Fruit fly (Drosophila melanogaster) whole organism, embryonic: Measurements from ENCODE around the gene CG4709.

ENCODE experiments used
- Asciz ChIP-seq: fragments of 200-800 bp; sonication (Bioruptor generic); optimal IDR thresholded peaks from 2 replicates; lab custom pipeline; 2017; ENCODE audit warnings: missing biosample characterization, mild to moderate bottlenecking, missing genetic modification characterization, missing genetic modification reagents
- CG10979 ChIP-seq: fragments of 200-800 bp; sonication (Bioruptor generic); optimal IDR thresholded peaks from 2 replicates; lab custom pipeline; 2018; ENCODE audit warnings: missing biosample characterization, mild to moderate bottlenecking, missing genetic modification characterization, moderate library complexity
- CG1233 ChIP-seq: fragments of 200-800 bp; sonication (Bioruptor generic); optimal IDR thresholded peaks from 4 replicates; lab custom pipeline; 2018; ENCODE audit warnings: missing biosample characterization, mild to moderate bottlenecking, missing genetic modification characterization
- CG12744 ChIP-seq: fragments of 200-800 bp; sonication (Bioruptor generic); optimal IDR thresholded peaks from 2 replicates; lab custom pipeline; 2016; ENCODE audit warnings: missing biosample characterization, missing genetic modification characterization
- CG13424 ChIP-seq: fragments of 200-800 bp; sonication (Bioruptor generic); optimal IDR thresholded peaks from 2 replicates; lab custom pipeline; 2019; ENCODE audit warnings: missing biosample characterization, mild to moderate bottlenecking, missing genetic modification characterization, moderate library complexity
- CG17612 ChIP-seq: fragments of 200-800 bp; sonication (Bioruptor generic); IDR thresholded peaks from 2 replicates; pipeline ENCODE4 v1.3.6; 2022; ENCODE audit warnings: missing biosample characterization, missing genetic modification characterization
- CG2712 ChIP-seq: fragments of 200-800 bp; optimal IDR thresholded peaks from 3 replicates; lab custom pipeline; 2019; ENCODE audit warnings: missing biosample characterization, mild to moderate bottlenecking, missing genetic modification characterization, moderate library complexity
- CG30020 ChIP-seq: fragments of 200-800 bp; optimal IDR thresholded peaks from 2 replicates; lab custom pipeline; 2019; ENCODE audit warnings: missing biosample characterization, mild to moderate bottlenecking, missing genetic modification characterization, moderate library complexity
- CG31365 ChIP-seq: fragments of 200-800 bp; sonication (Bioruptor generic); optimal IDR thresholded peaks from 2 replicates; lab custom pipeline; 2018; ENCODE audit warnings: missing biosample characterization, mild to moderate bottlenecking, missing genetic modification characterization
- CG3281 ChIP-seq: fragments of 200-800 bp; sonication (Bioruptor generic); optimal IDR thresholded peaks from 3 replicates; lab custom pipeline; 2017; ENCODE audit warnings: missing biosample characterization, mild to moderate bottlenecking, missing genetic modification characterization
- CG6854 ChIP-seq: fragments of 200-800 bp; sonication (Bioruptor generic); optimal IDR thresholded peaks from 3 replicates; lab custom pipeline; 2017; ENCODE audit warnings: missing biosample characterization, mild to moderate bottlenecking, missing genetic modification characterization
- CG8388 ChIP-seq: fragments of 200-800 bp; sonication (Bioruptor generic); optimal IDR thresholded peaks from 2 replicates; lab custom pipeline; 2019; ENCODE audit warnings: missing biosample characterization, mild to moderate bottlenecking, missing genetic modification characterization, moderate library complexity
- CG8765 ChIP-seq: fragments of 200-800 bp; sonication (Bioruptor generic); IDR thresholded peaks from 2 replicates; pipeline ENCODE4 v1.3.6; 2022; ENCODE audit warnings: missing biosample characterization, missing genetic modification characterization
- HmgD ChIP-seq: fragments of 200-800 bp; sonication (Bioruptor generic); optimal IDR thresholded peaks from 3 replicates; lab custom pipeline; 2016; ENCODE audit warnings: missing biosample characterization, missing genetic modification characterization
- Nf-YA ChIP-seq: fragments of 200-800 bp; sonication (Bioruptor generic); IDR thresholded peaks from 2 replicates; pipeline ENCODE4 v1.3.6; 2022; ENCODE audit warnings: missing biosample characterization, missing genetic modification characterization
- Ptx1 ChIP-seq: fragments of 200-800 bp; sonication (Bioruptor generic); IDR thresholded peaks from 2 replicates; pipeline ENCODE4 v1.3.6; 2022; ENCODE audit warnings: missing biosample characterization, missing genetic modification characterization
- Rx ChIP-seq: fragments of 200-800 bp; sonication (Bioruptor generic); IDR thresholded peaks from 2 replicates; pipeline ENCODE4 v1.3.6; 2022; ENCODE audit warnings: missing biosample characterization, missing genetic modification characterization
- Scr ChIP-seq: fragments of 200-800 bp; sonication (Bioruptor generic); IDR thresholded peaks from 2 replicates; pipeline ENCODE4 v1.3.6; 2022; ENCODE audit warnings: missing biosample characterization, missing genetic modification characterization; ENCODE audit not compliant: partially characterized antibody
- YL-1 ChIP-seq: fragments of 200-800 bp; sonication (Bioruptor generic); optimal IDR thresholded peaks from 3 replicates; lab custom pipeline; 2017; ENCODE audit warnings: missing biosample characterization, mild to moderate bottlenecking, missing genetic modification characterization
- amos ChIP-seq: fragments of 200-800 bp; sonication (Bioruptor generic); IDR thresholded peaks from 2 replicates; pipeline ENCODE4 v1.3.6; 2022; ENCODE audit warnings: missing biosample characterization, missing genetic modification characterization; ENCODE audit not compliant: partially characterized antibody
- dmrt11E ChIP-seq: fragments of 200-800 bp; sonication (Bioruptor generic); optimal IDR thresholded peaks from 3 replicates; lab custom pipeline; 2018; ENCODE audit warnings: missing biosample characterization, mild to moderate bottlenecking, missing genetic modification characterization, moderate library complexity
- grn ChIP-seq: fragments of 200-800 bp; sonication (Bioruptor generic); optimal IDR thresholded peaks from 3 replicates; lab custom pipeline; 2017; ENCODE audit warnings: missing biosample characterization, missing genetic modification characterization
- gsb ChIP-seq: fragments of 200-800 bp; sonication (Bioruptor generic); IDR thresholded peaks from 2 replicates; pipeline ENCODE4 v1.3.6; 2022; ENCODE audit warnings: missing biosample characterization, missing genetic modification characterization
- lov ChIP-seq, 2 experiments: fragments of 200-800 bp in 1 of 2; fragments of >200 bp in 1 of 2; sonication (Bioruptor generic) in 1 of 2; IDR thresholded peaks in 1 of 2; optimal IDR thresholded peaks in 1 of 2; 2 replicates in 1 of 2; 3 replicates in 1 of 2; pipeline versions ENCODE4 v1.3.6 to Lab custom; 2017 to 2022; ENCODE audit warnings: missing biosample characterization in 1 of 2, missing genetic modification characterization in 1 of 2
- mld ChIP-seq: fragments of 200-800 bp; sonication (Bioruptor generic); IDR thresholded peaks from 3 replicates; pipeline ENCODE4 v1.3.6; 2022; ENCODE audit warnings: missing biosample characterization, missing genetic modification characterization; ENCODE audit not compliant: partially characterized antibody
- nom ChIP-seq: fragments of 200-800 bp; sonication (Bioruptor generic); optimal IDR thresholded peaks from 2 replicates; lab custom pipeline; 2017; ENCODE audit warnings: missing biosample characterization, missing genetic modification characterization, mild to moderate bottlenecking, moderate library complexity, missing genetic modification reagents
- org-1 ChIP-seq: fragments of 200-800 bp; sonication (Bioruptor generic); optimal IDR thresholded peaks from 2 replicates; lab custom pipeline; 2017; ENCODE audit warnings: missing biosample characterization, missing genetic modification characterization
- pros ChIP-seq: fragments of 200-800 bp; sonication (Bioruptor generic); optimal IDR thresholded peaks from 3 replicates; lab custom pipeline; 2019; ENCODE audit warnings: missing biosample characterization, mild to moderate bottlenecking, missing genetic modification characterization, moderate library complexity
- schlank ChIP-seq: fragments of 200-800 bp; sonication (Bioruptor generic); optimal IDR thresholded peaks from 2 replicates; lab custom pipeline; 2018; ENCODE audit warnings: missing biosample characterization, mild to moderate bottlenecking, missing genetic modification characterization
- sens ChIP-seq: fragments of 200-800 bp; sonication (Bioruptor generic); peaks from one replicate; lab custom pipeline; 2016; ENCODE audit warnings: missing biosample characterization, missing genetic modification characterization
- sqz ChIP-seq: fragments of 200-800 bp; sonication (Bioruptor generic); optimal IDR thresholded peaks from 3 replicates; lab custom pipeline; 2018; ENCODE audit warnings: missing biosample characterization, mild to moderate bottlenecking, missing genetic modification characterization
- trem ChIP-seq: fragments of 200-800 bp; optimal IDR thresholded peaks from 3 replicates; lab custom pipeline; 2019; ENCODE audit warnings: missing biosample characterization, mild to moderate bottlenecking, missing genetic modification characterization, moderate library complexity
- zfh1 ChIP-seq: fragments of 200-800 bp; sonication (Bioruptor generic); IDR thresholded peaks from 3 replicates; pipeline ENCODE4 v1.3.6; 2022; ENCODE audit warnings: missing biosample characterization, missing genetic modification characterization

Gene CG4709

DNA sequence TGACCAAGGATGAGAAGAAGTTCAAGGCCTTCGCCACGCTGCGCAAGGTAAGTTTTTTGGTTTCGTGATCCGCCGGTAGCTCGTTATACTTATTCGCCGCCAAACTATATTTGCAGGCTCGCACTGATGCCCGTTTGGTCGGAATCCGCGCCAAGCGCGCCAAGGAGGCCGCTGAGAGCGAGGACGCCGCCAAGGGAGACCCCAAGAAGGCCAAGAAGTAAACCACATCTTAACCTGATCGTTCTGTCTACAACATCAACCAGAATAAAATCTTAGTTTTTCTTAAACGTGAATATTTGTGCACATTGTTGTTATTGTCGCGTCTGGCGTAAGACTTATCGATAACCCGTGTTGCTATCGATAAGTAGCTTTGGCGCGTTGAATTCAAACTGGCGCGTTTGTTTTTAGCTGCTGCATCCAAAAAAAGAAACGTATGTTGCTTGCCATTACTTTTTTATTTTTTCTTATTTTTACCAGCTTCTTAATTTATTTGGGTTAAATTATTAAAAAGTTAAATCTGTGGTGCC lies 14.1 kb downstream of the CG4709 start (continued):
- TF ChIP-seq Asciz (GFP tag; lab: Kevin White, UChicago) (no peak), CG2712 (tag; lab: Kevin White, UChicago) (peak; percentile 20), CG6854 (GFP tag; lab: Kevin White, UChicago) (no peak), gsb (GFP tag; lab: Robert Waterston, UW) (no peak)

DNA sequence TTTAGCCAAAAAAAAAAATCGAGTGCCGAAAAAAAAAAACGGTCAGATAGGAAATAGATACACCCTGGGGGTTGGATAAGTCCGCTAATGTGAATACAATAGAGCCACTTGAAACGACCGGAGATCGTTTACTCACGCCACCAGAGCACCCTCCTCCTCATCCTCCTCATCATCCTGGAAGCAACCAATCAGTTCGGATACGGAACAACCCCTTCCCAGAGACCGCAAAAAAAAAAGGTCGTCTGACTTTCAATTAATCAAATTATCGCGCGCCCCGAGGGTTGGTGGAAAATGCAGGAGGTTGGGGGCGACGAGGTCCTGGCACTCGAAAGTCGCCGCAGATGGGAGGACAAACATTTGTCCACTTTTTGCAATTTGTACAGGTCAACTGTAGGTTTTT lies 18.5 kb downstream of the CG4709 start:
- peak; percentile 81 for TF ChIP-seq sqz (GFP tag; lab: Kevin White, UChicago)
- TF ChIP-seq CG12744 (GFP tag; lab: Kevin White, UChicago), result no peak
- TF ChIP-seq mld, result 0 out of 3 replicates have a peak, but pooled peaks have one; percentile 17
- TF ChIP-seq lov (optimal IDR thresholded peaks at IDR 0.05; lab: Kevin White, UChicago), result no peak
- 0 out of 3 replicates have a peak, but pooled peaks have one; percentile 22 for TF ChIP-seq lov (GFP tag; IDR thresholded peaks at IDR 0.05; lab: Robert Waterston, UW)
- no peak for TF ChIP-seq grn (GFP tag; lab: Kevin White, UChicago)
- no peak for TF ChIP-seq trem (tag; lab: Kevin White, UChicago)
- 0 out of 3 replicates have a peak, but pooled peaks have one; percentile 8 for TF ChIP-seq zfh1 (GFP tag; lab: Robert Waterston, UW)
- TF ChIP-seq pros (GFP tag; lab: Kevin White, UChicago), result peak; percentile 64
- TF ChIP-seq CG1233, result no peak
- no peak for TF ChIP-seq CG13424 (tag; lab: Kevin White, UChicago)

DNA sequence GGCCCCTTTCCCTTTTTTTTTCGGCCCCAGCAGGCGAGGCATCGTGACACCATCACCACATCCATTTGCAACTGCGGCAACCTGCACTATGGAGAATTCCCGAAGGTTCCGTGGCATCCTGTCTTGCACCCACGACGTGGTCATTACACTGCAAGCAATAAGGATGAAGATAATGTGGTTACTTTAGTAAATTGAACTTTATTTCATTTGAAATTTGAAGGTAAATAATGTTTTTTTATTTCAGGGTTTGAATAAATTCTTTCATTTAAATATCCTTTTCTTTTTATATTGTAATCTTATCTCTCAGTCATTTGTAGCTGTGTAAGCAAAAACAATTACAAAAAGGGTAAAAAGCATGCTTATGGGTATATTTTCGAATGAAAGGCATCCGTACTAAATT lies 27.7 kb downstream of the CG4709 start:
- TF ChIP-seq CG8765 (GFP tag; lab: Robert Waterston, UW), result 0 out of 2 replicates have a peak, but pooled peaks have one; percentile 45
- TF ChIP-seq Scr, result no peak
- TF ChIP-seq sens (GFP tag; lab: Kevin White, UChicago), result peak; percentile 45
- TF ChIP-seq CG17612 (GFP tag; lab: Robert Waterston, UW), result no peak
- no peak for TF ChIP-seq org-1
- peak; percentile 7 for TF ChIP-seq dmrt11E (tag; lab: Kevin White, UChicago)
- TF ChIP-seq Nf-YA, result no peak
- peak; percentile 8 for TF ChIP-seq CG2712 (tag; lab: Kevin White, UChicago)
- TF ChIP-seq CG12744 (GFP tag; lab: Kevin White, UChicago), result no peak
- peak; percentile 31 for TF ChIP-seq CG10979 (tag; lab: Kevin White, UChicago)

DNA sequence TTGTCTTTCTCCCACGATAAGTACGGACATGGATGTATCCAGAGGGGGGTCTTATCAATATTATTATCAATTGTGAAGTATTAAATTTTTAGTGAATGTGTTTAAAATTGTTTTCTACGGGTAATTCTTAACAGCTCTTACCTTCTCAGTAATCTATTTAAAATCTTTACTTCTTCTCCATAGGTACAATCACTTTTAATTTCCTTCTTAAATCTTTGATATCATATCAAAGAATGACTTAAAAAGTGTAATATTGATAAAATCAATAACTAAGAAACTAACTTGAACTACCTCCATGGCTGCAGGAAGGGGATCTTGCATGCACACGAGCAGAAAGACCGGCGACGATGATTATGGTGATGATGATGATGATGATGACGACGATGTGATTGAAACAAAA lies 28.4 kb downstream of the CG4709 start:
- TF ChIP-seq sens (GFP tag; lab: Kevin White, UChicago) (peak; percentile 51), nom (GFP tag; lab: Kevin White, UChicago) (peak; percentile 48), amos (GFP tag; lab: Robert Waterston, UW) (no peak), CG31365 (no peak), schlank (tag; lab: Kevin White, UChicago) (no peak), CG8388 (no peak), YL-1 (GFP tag; lab: Kevin White, UChicago) (no peak), CG3281 (GFP tag; lab: Kevin White, UChicago) (no peak), HmgD (GFP tag; lab: Kevin White, UChicago) (no peak), Rx (GFP tag; lab: Robert Waterston, UW) (no peak), CG10979 (tag; lab: Kevin White, UChicago) (peak; percentile 2), Ptx1 (GFP tag; lab: Robert Waterston, UW) (no peak), CG2712 (tag; lab: Kevin White, UChicago) (peak; percentile 5), CG30020 (tag; lab: Kevin White, UChicago) (no peak)
- TF ChIP-seq, all 482 proteins: peak for 4
